Worm (Caenorhabditis elegans): Measurements from ENCODE around the gene T28D9.4.

DNA sequence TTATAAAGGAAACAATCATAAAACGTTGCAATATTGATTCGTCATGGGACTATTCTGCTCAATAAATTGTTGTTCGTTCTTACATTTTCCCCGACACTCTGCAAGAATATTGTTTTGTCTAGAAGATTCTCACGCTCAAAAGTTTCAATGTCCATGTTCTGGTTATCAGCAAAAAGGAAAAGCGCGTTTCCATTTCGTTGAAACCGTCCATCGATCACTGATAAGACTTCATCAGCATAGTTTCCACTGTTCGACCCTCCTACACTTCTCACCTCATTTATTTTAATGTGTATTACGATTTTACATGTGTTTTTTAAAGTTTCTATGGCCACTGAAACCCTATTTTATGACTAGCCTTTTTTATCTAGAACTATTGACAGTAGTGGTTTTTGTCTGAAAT is 43.3 kb downstream of the T28D9.4 start:
- TF ChIP-seq unc-39 (tag; optimal IDR thresholded peaks at IDR 0.05) (no peak), lin-13 (tag; optimal IDR thresholded peaks at IDR 0.05) (no peak), ceh-83 (GFP tag; optimal IDR thresholded peaks at IDR 0.05) (no peak), pha-4 (tag; optimal IDR thresholded peaks at IDR 0.05) (no peak), mls-2 (tag; optimal IDR thresholded peaks at IDR 0.05) (no peak), elt-3 (tag; optimal IDR thresholded peaks at IDR 0.05) (no peak), unc-120 (tag; optimal IDR thresholded peaks at IDR 0.05; ENCODE audit: poor library complexity, severe bottlenecking) (no peak), nhr-12 (tag; optimal IDR thresholded peaks at IDR 0.05) (no peak), blmp-1 (tag; optimal IDR thresholded peaks at IDR 0.05) (no peak), snpc-4 (tag; optimal IDR thresholded peaks at IDR 0.05) (no peak), mep-1 (tag; optimal IDR thresholded peaks at IDR 0.05) (no peak), ztf-11 (tag; optimal IDR thresholded peaks at IDR 0.05) (no peak), nhr-76 (tag; optimal IDR thresholded peaks at IDR 0.05) (no peak), lsy-2 (tag; optimal IDR thresholded peaks at IDR 0.05) (no peak)
